Fruit fly (Drosophila melanogaster) ovary, adult (tissue): Measurements from ENCODE around the gene Trm7-32.
A peak's percentile ranks its signal among the peaks of the same experiment; 100 is the strongest.
"Not testable (repeated sequence)": the region's sequence is repeated elsewhere in the genome, so short reads cannot be mapped to it uniquely, and the experiment has no call there.

Experiments used
- CG17801 ChIP-seq: fragments of 200-800 bp; optimal IDR thresholded peaks from 2 replicates; lab custom pipeline; 2019; ENCODE audit warnings: missing biosample characterization, mild to moderate bottlenecking, missing genetic modification characterization, moderate library complexity; ENCODE audit not compliant: partially characterized antibody

Trm7-32 gene

dm6 chr3R:17039993-17040807 lies at the start of gene Trm7-32, which contains the start of gene CG18213:
TSS of gene Trm7-32 (plus strand) at chr3R:17040682.
TSS of gene CG18213 (minus strand) at chr3R:17040203.
- TF ChIP-seq CG17801 (GFP tag; lab: Kevin White, UChicago): no peak

- no peak for TF ChIP-seq CG17801 (GFP tag; lab: Kevin White, UChicago)
Measured at dm6 chr3R:16991781-16992180, 48.7 kb upstream of the Trm7-32 start, which contains the start of gene EMC2B. TSS of gene EMC2B (minus strand) at chr3R:16991878.

- not testable (repeated sequence) for TF ChIP-seq CG17801 (GFP tag; lab: Kevin White, UChicago)
Measured at dm6 chr3R:16992716-16993115, 47.8 kb upstream of the Trm7-32 start, which contains the start of gene CG31274. TSS of gene CG31274 (plus strand) at chr3R:16993016.

- TF ChIP-seq CG17801 (GFP tag; lab: Kevin White, UChicago): no peak
Measured at dm6 chr3R:16996059-16996959, 44.2 kb upstream of the Trm7-32 start, which contains the start of the genes EMC2A and CG3534. TSS of gene EMC2A (minus strand) at chr3R:16996071. TSS of gene CG3534 (plus strand) at chr3R:16996446.

- no peak for TF ChIP-seq CG17801 (GFP tag; lab: Kevin White, UChicago)
Measured at dm6 chr3R:17002218-17003110, 38.0 kb upstream of the Trm7-32 start, which contains the start of the genes Sf3a1 and Irc. TSS of gene Sf3a1 (minus strand) at chr3R:17002355. TSS of gene Irc (plus strand) at chr3R:17002875.

dm6 chr3R:17003468-17003867 lies 37.0 kb upstream of the Trm7-32 start:
- no peak for TF ChIP-seq CG17801 (GFP tag; lab: Kevin White, UChicago)

- TF ChIP-seq CG17801 (GFP tag; lab: Kevin White, UChicago): no peak
Measured at dm6 chr3R:17007336-17007735, 33.1 kb upstream of the Trm7-32 start.

- no peak for TF ChIP-seq CG17801 (GFP tag; lab: Kevin White, UChicago)
Measured at dm6 chr3R:17008018-17008674, 32.3 kb upstream of the Trm7-32 start, which contains the start of gene CG8907. TSS of gene CG8907 (plus strand) at chr3R:17008269.

- no peak for TF ChIP-seq CG17801 (GFP tag; lab: Kevin White, UChicago)
Measured at dm6 chr3R:17008675-17009022, 31.8 kb upstream of the Trm7-32 start.

dm6 chr3R:17014276-17014675 lies 26.2 kb upstream of the Trm7-32 start, which contains the start of gene Pxd:
TSS of gene Pxd (plus strand) at chr3R:17014576.
- no peak for TF ChIP-seq CG17801 (GFP tag; lab: Kevin White, UChicago)

- no peak for TF ChIP-seq CG17801 (GFP tag; lab: Kevin White, UChicago)
Measured at dm6 chr3R:17016193-17016592, 24.3 kb upstream of the Trm7-32 start.

dm6 chr3R:17018902-17019527 lies 21.5 kb upstream of the Trm7-32 start:
- TF ChIP-seq CG17801 (GFP tag; lab: Kevin White, UChicago): no peak

- peak; percentile 85 for TF ChIP-seq CG17801 (GFP tag; lab: Kevin White, UChicago)
Measured at dm6 chr3R:17020956-17021355, 19.5 kb upstream of the Trm7-32 start, which contains the start of gene Adsl. TSS of gene Adsl (minus strand) at chr3R:17021120.
